Fruit fly (Drosophila melanogaster): ENCODE data around the gene Or22a.

The Or22a gene

dm6 chr2L:1491791-1492345 lies 28.4 kb upstream of the Or22a start, which contains the start of gene CG31928 (continued):
- no peak for TF ChIP-seq hbn (GFP tag; IDR thresholded peaks at IDR 0.05; ENCODE audit: partially characterized antibody)
- TF ChIP-seq Dip2 (GFP tag; IDR thresholded peaks at IDR 0.05), result no peak
- no peak for TF ChIP-seq CG4360 (GFP tag; IDR thresholded peaks at IDR 0.05)
- no peak for TF ChIP-seq Kr (GFP tag; optimal IDR thresholded peaks at IDR 0.05)
- no peak for TF ChIP-seq CG32772 (GFP tag; IDR thresholded peaks at IDR 0.05)
- peak; percentile 27 for TF ChIP-seq CoRest (tag; optimal IDR thresholded peaks at IDR 0.05)
- no peak for TF ChIP-seq zfh2 (GFP tag; optimal IDR thresholded peaks at IDR 0.05)
- no peak for TF ChIP-seq HHEX (GFP tag; optimal IDR thresholded peaks at IDR 0.05)
- TF ChIP-seq klu (GFP tag; IDR thresholded peaks at IDR 0.05), result no peak
- peak; percentile 20 for TF ChIP-seq NfI (GFP tag; optimal IDR thresholded peaks at IDR 0.05)
- no peak for TF ChIP-seq jing (GFP tag; optimal IDR thresholded peaks at IDR 0.05)
- peak; percentile 54 for TF ChIP-seq Ets65A (GFP tag)
- no peak for TF ChIP-seq CG18599 (GFP tag; optimal IDR thresholded peaks at IDR 0.05)
- no peak for TF ChIP-seq pnt (GFP tag; optimal IDR thresholded peaks at IDR 0.05)
- TF ChIP-seq Dll (GFP tag; IDR thresholded peaks at IDR 0.05; ENCODE audit: partially characterized antibody), result no peak
- TF ChIP-seq jigr1 (GFP tag; IDR thresholded peaks at IDR 0.05), result no peak
- TF ChIP-seq CG11085 (GFP tag; IDR thresholded peaks at IDR 0.05), result no peak
- no peak for TF ChIP-seq usp (GFP tag; optimal IDR thresholded peaks at IDR 0.05)
- TF ChIP-seq CG31388 (GFP tag; optimal IDR thresholded peaks at IDR 0.05), result no peak
- no peak for TF ChIP-seq CG34376 (GFP tag; optimal IDR thresholded peaks at IDR 0.05)
- TF ChIP-seq Ptx1 (GFP tag; IDR thresholded peaks at IDR 0.05), result peak; percentile 35
- TF ChIP-seq CG32767 (GFP tag; IDR thresholded peaks at IDR 0.05), result no peak
- peak; percentile 17; the same call in 1 of the 2 replicates for TF ChIP-seq CG14441 (GFP tag; IDR thresholded peaks at IDR 0.05)
- TF ChIP-seq pb (GFP tag; optimal IDR thresholded peaks at IDR 0.05), result no peak
- no peak for TF ChIP-seq Rx (GFP tag; IDR thresholded peaks at IDR 0.05)
- TF ChIP-seq grn (GFP tag; optimal IDR thresholded peaks at IDR 0.05), result no peak
- TF ChIP-seq CG10543 (GFP tag; optimal IDR thresholded peaks at IDR 0.05), result no peak
- peak; percentile 33 for TF ChIP-seq pita (GFP tag; optimal IDR thresholded peaks at IDR 0.05)
- TF ChIP-seq CG8089 (GFP tag; optimal IDR thresholded peaks at IDR 0.05), result no peak
- no peak for TF ChIP-seq onecut (GFP tag; IDR thresholded peaks at IDR 0.05)
- peak; percentile 57; the same call in 1 of the 3 replicates for TF ChIP-seq CG11456 (GFP tag; IDR thresholded peaks at IDR 0.05)
- TF ChIP-seq amos (GFP tag; IDR thresholded peaks at IDR 0.05; ENCODE audit: partially characterized antibody), result peak; percentile 70
- no peak for TF ChIP-seq ERR (GFP tag; optimal IDR thresholded peaks at IDR 0.05)
- peak; percentile 41; the same call in 1 of the 2 replicates for TF ChIP-seq CG9932 (GFP tag; IDR thresholded peaks at IDR 0.05)
- peak; percentile 39 for TF ChIP-seq tin (GFP tag; optimal IDR thresholded peaks at IDR 0.05)
- TF ChIP-seq MBD-R2 (GFP tag; IDR thresholded peaks at IDR 0.05), result peak; percentile 19; the same call in 1 of the 2 replicates
- peak; percentile 47; the same call in 1 of the 3 replicates for TF ChIP-seq Dbx (GFP tag; IDR thresholded peaks at IDR 0.05)
- TF ChIP-seq Dek (tag; optimal IDR thresholded peaks at IDR 0.05), result peak; percentile 5
- TF ChIP-seq Deaf1 (tag; optimal IDR thresholded peaks at IDR 0.05), result no peak

- no peak for TF ChIP-seq repo (GFP tag; optimal IDR thresholded peaks at IDR 0.05)
- TF ChIP-seq lab (GFP tag; optimal IDR thresholded peaks at IDR 0.05), result peak; percentile 42
- TF ChIP-seq CG6813 (GFP tag; optimal IDR thresholded peaks at IDR 0.05), result no peak
Observed at dm6 chr2L:1493770-1494169, 26.5 kb upstream of the Or22a start, which contains the start of gene CG33128. TSS of gene CG33128 (plus strand) at chr2L:1494070.
